Fruit fly (Drosophila melanogaster): ENCODE measurements around the gene MED11.
A peak's percentile ranks its signal among the peaks of the same experiment; 100 is the strongest.

Gene MED11

dm6 chr3L:18767950-18768781 lies 22.5 kb downstream of the MED11 start (continued):
- TF ChIP-seq vri (GFP tag; optimal IDR thresholded peaks at IDR 0.05): peak; percentile 23
- no peak for TF ChIP-seq Sox14 (GFP tag; optimal IDR thresholded peaks at IDR 0.05)
- peak; percentile 14 for TF ChIP-seq CG10631 (GFP tag; optimal IDR thresholded peaks at IDR 0.05)
- no peak for TF ChIP-seq CG9139 (GFP tag; optimal IDR thresholded peaks at IDR 0.05)
- peak; percentile 26 for TF ChIP-seq CG3032 (tag; optimal IDR thresholded peaks at IDR 0.05)
- TF ChIP-seq achi (GFP tag; optimal IDR thresholded peaks at IDR 0.05): no peak
- TF ChIP-seq CG11294 (GFP tag; IDR thresholded peaks at IDR 0.05): no peak
- TF ChIP-seq OdsH (GFP tag; optimal IDR thresholded peaks at IDR 0.05): peak; percentile 5
- TF ChIP-seq CG11902 (GFP tag; optimal IDR thresholded peaks at IDR 0.05): peak; percentile 8
- TF ChIP-seq Hr38 (GFP tag; optimal IDR thresholded peaks at IDR 0.05): no peak
- TF ChIP-seq CG32006 (GFP tag; optimal IDR thresholded peaks at IDR 0.05): peak; percentile 69
- peak; percentile 21 for TF ChIP-seq pdm3 (GFP tag; optimal IDR thresholded peaks at IDR 0.05)
- peak in 1 of 2 experiments; percentile 38 for TF ChIP-seq ss (GFP tag; optimal IDR thresholded peaks at IDR 0.05)
- peak; percentile 29 for TF ChIP-seq Eip78C (GFP tag)
- no peak for TF ChIP-seq Blimp-1 (GFP tag; optimal IDR thresholded peaks at IDR 0.05)
- TF ChIP-seq CG4318 (GFP tag; optimal IDR thresholded peaks at IDR 0.05): peak; percentile 10
- TF ChIP-seq CG6276 (GFP tag; optimal IDR thresholded peaks at IDR 0.05): no peak
- peak; percentile 55 for TF ChIP-seq svp (GFP tag)
- peak; percentile 0 for TF ChIP-seq Met (GFP tag; optimal IDR thresholded peaks at IDR 0.05)
- no peak for TF ChIP-seq dsx (GFP tag; optimal IDR thresholded peaks at IDR 0.05; ENCODE audit: poor library complexity, severe bottlenecking)
- TF ChIP-seq CG34406 (GFP tag; optimal IDR thresholded peaks at IDR 0.05): peak; percentile 39
- TF ChIP-seq CG31627 (GFP tag; optimal IDR thresholded peaks at IDR 0.05): no peak
- no peak for TF ChIP-seq Eip93F (GFP tag; optimal IDR thresholded peaks at IDR 0.05)
- no peak for TF ChIP-seq CG6854 (GFP tag; optimal IDR thresholded peaks at IDR 0.05)
- TF ChIP-seq Smox (GFP tag; optimal IDR thresholded peaks at IDR 0.05): peak; percentile 24
- no peak for TF ChIP-seq CG16779 (tag; optimal IDR thresholded peaks at IDR 0.05)
- no peak for TF ChIP-seq Gug (GFP tag; IDR thresholded peaks at IDR 0.05)

- TF ChIP-seq topi (GFP tag; optimal IDR thresholded peaks at IDR 0.05) (peak; percentile 8), Hr39 (GFP tag; optimal IDR thresholded peaks at IDR 0.05) (peak; percentile 48), CG7368 (GFP tag; optimal IDR thresholded peaks at IDR 0.05) (no peak), CG1621 (tag; optimal IDR thresholded peaks at IDR 0.05) (no peak), achi (GFP tag; optimal IDR thresholded peaks at IDR 0.05) (peak; percentile 45), Eip78C (GFP tag) (peak; percentile 85), CG3032 (tag; optimal IDR thresholded peaks at IDR 0.05) (no peak), fd59A (GFP tag; optimal IDR thresholded peaks at IDR 0.05) (no peak), svp (GFP tag) (peak; percentile 82), fkh (GFP tag; optimal IDR thresholded peaks at IDR 0.05) (no peak), CG31627 (GFP tag; optimal IDR thresholded peaks at IDR 0.05) (peak; percentile 46), Hr38 (GFP tag; optimal IDR thresholded peaks at IDR 0.05) (no peak), CG11762 (GFP tag; optimal IDR thresholded peaks at IDR 0.05; ENCODE audit: insufficient read depth) (peak; percentile 17), CG8119 (GFP tag; IDR thresholded peaks at IDR 0.05) (peak; percentile 46; the same call in 1 of the 3 replicates), Met (GFP tag; optimal IDR thresholded peaks at IDR 0.05) (peak; percentile 47), CG3919 (GFP tag; optimal IDR thresholded peaks at IDR 0.05) (peak; percentile 25), Eip93F (GFP tag; optimal IDR thresholded peaks at IDR 0.05) (no peak), CG6808 (GFP tag; optimal IDR thresholded peaks at IDR 0.05) (no peak), CG11902 (GFP tag; optimal IDR thresholded peaks at IDR 0.05) (peak; percentile 5), Smox (GFP tag; optimal IDR thresholded peaks at IDR 0.05) (peak; percentile 53), CG6854 (GFP tag; optimal IDR thresholded peaks at IDR 0.05) (no peak), lz (GFP tag; optimal IDR thresholded peaks at IDR 0.05) (peak; percentile 40), pdm3 (GFP tag; optimal IDR thresholded peaks at IDR 0.05) (peak; percentile 63), CG6163 (GFP tag; IDR thresholded peaks at IDR 0.05) (peak; percentile 41; the same call in 2 of the 3 replicates), CG9139 (GFP tag; optimal IDR thresholded peaks at IDR 0.05) (no peak), Ets21C (GFP tag; optimal IDR thresholded peaks at IDR 0.05) (peak; percentile 10), dac (GFP tag; optimal IDR thresholded peaks at IDR 0.05) (no peak), eg (GFP tag; IDR thresholded peaks at IDR 0.05) (peak; percentile 65), esn (GFP tag; optimal IDR thresholded peaks at IDR 0.05) (peak; percentile 57), Hr4 (GFP tag; optimal IDR thresholded peaks at IDR 0.05) (peak; percentile 39), CG4318 (GFP tag; optimal IDR thresholded peaks at IDR 0.05) (no peak), CG6276 (GFP tag; optimal IDR thresholded peaks at IDR 0.05) (peak; percentile 52)
These were observed 23.4 kb downstream of the MED11 start for dm6 chr3L:18768788-18769707.
